Fruit fly (Drosophila melanogaster): ENCODE results near the gene Cyp4ae1.

The Cyp4ae1 gene

dm6 chrX:2219899-2220298 is 41.1 kb downstream of the Cyp4ae1 start (continued):
- TF ChIP-seq Abd-B (GFP tag; optimal IDR thresholded peaks at IDR 0.05) (no peak), Mes4 (GFP tag; optimal IDR thresholded peaks at IDR 0.05) (no peak), abd-A (tag; optimal IDR thresholded peaks at IDR 0.05) (no peak), CG18764 (GFP tag; optimal IDR thresholded peaks at IDR 0.05) (no peak), CG10366 (GFP tag; IDR thresholded peaks at IDR 0.05) (no peak), zfh2 (GFP tag; optimal IDR thresholded peaks at IDR 0.05) (no peak), odd (GFP tag; optimal IDR thresholded peaks at IDR 0.05) (no peak), psq (GFP tag; optimal IDR thresholded peaks at IDR 0.05) (no peak), btn (GFP tag; optimal IDR thresholded peaks at IDR 0.05) (no peak), CG8281 (tag; optimal IDR thresholded peaks at IDR 0.05) (no peak), repo (GFP tag; optimal IDR thresholded peaks at IDR 0.05) (no peak), grau (tag; optimal IDR thresholded peaks at IDR 0.05) (peak; percentile 2), CG3065 (GFP tag; optimal IDR thresholded peaks at IDR 0.05) (no peak), trh (GFP tag; optimal IDR thresholded peaks at IDR 0.05) (no peak), so (GFP tag; IDR thresholded peaks at IDR 0.05) (no peak), CG31388 (GFP tag; optimal IDR thresholded peaks at IDR 0.05) (no peak), CG7786 (GFP tag; optimal IDR thresholded peaks at IDR 0.05) (no peak), Xrp1 (GFP tag; IDR thresholded peaks at IDR 0.05) (peak; percentile 35; the same call in 1 of the 2 replicates), CG9797 (GFP tag; optimal IDR thresholded peaks at IDR 0.05) (no peak), gfzf (GFP tag; optimal IDR thresholded peaks at IDR 0.05) (no peak), Aef1 (GFP tag; IDR thresholded peaks at IDR 0.05) (no peak), wdn (GFP tag; IDR thresholded peaks at IDR 0.05) (no peak), CG32767 (GFP tag; IDR thresholded peaks at IDR 0.05) (no peak), CG8388 (GFP tag; optimal IDR thresholded peaks at IDR 0.05) (no peak), CG2202 (tag; optimal IDR thresholded peaks at IDR 0.05) (no peak), Doc2 (GFP tag; IDR thresholded peaks at IDR 0.05) (no peak), wek (GFP tag; optimal IDR thresholded peaks at IDR 0.05) (no peak), pfk (GFP tag; optimal IDR thresholded peaks at IDR 0.05) (no peak), Sox102F (GFP tag; optimal IDR thresholded peaks at IDR 0.05) (peak; percentile 45), Max (GFP tag; optimal IDR thresholded peaks at IDR 0.05) (no peak), HLH4C (GFP tag; IDR thresholded peaks at IDR 0.05; ENCODE audit: partially characterized antibody) (no peak), CG10979 (tag; optimal IDR thresholded peaks at IDR 0.05) (peak; percentile 41), inv (GFP tag; IDR thresholded peaks at IDR 0.05; ENCODE audit: partially characterized antibody) (no peak), CG30431 (GFP tag; optimal IDR thresholded peaks at IDR 0.05) (no peak), CG34422 (GFP tag; IDR thresholded peaks at IDR 0.05) (no peak), CG7372 (GFP tag; IDR thresholded peaks at IDR 0.05) (no peak), Med (GFP tag) (peak; percentile 58), CG18262 (tag; optimal IDR thresholded peaks at IDR 0.05) (peak; percentile 10), ssp (GFP tag; IDR thresholded peaks at IDR 0.05) (0 out of 2 replicates have a peak, but pooled peaks have one; percentile 14), Dfd (GFP tag; optimal IDR thresholded peaks at IDR 0.05) (no peak), fu2 (GFP tag; optimal IDR thresholded peaks at IDR 0.05) (no peak), crc (GFP tag; optimal IDR thresholded peaks at IDR 0.05) (no peak), CG1647 (GFP tag; optimal IDR thresholded peaks at IDR 0.05) (no peak), ash1 (GFP tag; optimal IDR thresholded peaks at IDR 0.05) (no peak), CG4360 (GFP tag; IDR thresholded peaks at IDR 0.05) (no peak), Hr39 (optimal IDR thresholded peaks at IDR 0.05) (no peak), CG11085 (GFP tag; IDR thresholded peaks at IDR 0.05) (no peak), seq (GFP tag; IDR thresholded peaks at IDR 0.05) (no peak), CG1603 (tag; optimal IDR thresholded peaks at IDR 0.05) (peak; percentile 41), CG1529 (GFP tag; optimal IDR thresholded peaks at IDR 0.05) (no peak), klu (GFP tag; IDR thresholded peaks at IDR 0.05) (no peak), HmgZ (tag; optimal IDR thresholded peaks at IDR 0.05) (no peak), Ssrp (tag; optimal IDR thresholded peaks at IDR 0.05) (peak; percentile 9)
